Worm (Caenorhabditis elegans): Measurements from ENCODE around the gene Y113G7A.13.

Y113G7A.13 gene

ce11 chrV:20158223-20158622 is 10.2 kb downstream of the Y113G7A.13 start, which contains the start of gene F19B2.6:
F19B2.6 (plus strand) TSS chrV:20158523.
- TF ChIP-seq ref-1 (GFP tag; conservative IDR thresholded peaks at IDR 0.05): no peak
- TF ChIP-seq cog-1 (tag; optimal IDR thresholded peaks at IDR 0.05): no peak
- TF ChIP-seq med-1 (GFP tag; optimal IDR thresholded peaks at IDR 0.05; ENCODE audit: insufficient read depth): no peak
- no peak for TF ChIP-seq T22C8.4 (GFP tag; IDR thresholded peaks at IDR 0.05)
- no peak for TF ChIP-seq ztf-23 (GFP tag; IDR thresholded peaks at IDR 0.05)
- TF ChIP-seq ztf-29 (GFP tag; IDR thresholded peaks at IDR 0.05): no peak
- no peak for TF ChIP-seq flt-1 (GFP tag; IDR thresholded peaks at IDR 0.05)
- TF ChIP-seq tab-1 (GFP tag; IDR thresholded peaks at IDR 0.05): no peak
- TF ChIP-seq klf-2 (GFP tag; conservative IDR thresholded peaks at IDR 0.05): no peak

- no peak for TF ChIP-seq ztf-29 (GFP tag; IDR thresholded peaks at IDR 0.05)
- no peak for TF ChIP-seq cog-1 (tag; optimal IDR thresholded peaks at IDR 0.05)
- no peak for TF ChIP-seq tab-1 (GFP tag; IDR thresholded peaks at IDR 0.05)
- TF ChIP-seq ztf-23 (GFP tag; IDR thresholded peaks at IDR 0.05): no peak
- no peak for TF ChIP-seq med-1 (GFP tag; optimal IDR thresholded peaks at IDR 0.05; ENCODE audit: insufficient read depth)
Measured at ce11 chrV:20161781-20162289, 13.8 kb downstream of the Y113G7A.13 start.

- TF ChIP-seq tab-1 (GFP tag; IDR thresholded peaks at IDR 0.05) (no peak), ztf-29 (GFP tag; IDR thresholded peaks at IDR 0.05) (no peak), cog-1 (tag; optimal IDR thresholded peaks at IDR 0.05) (no peak), T22C8.4 (GFP tag; IDR thresholded peaks at IDR 0.05) (no peak), klf-2 (GFP tag; conservative IDR thresholded peaks at IDR 0.05) (no peak), ztf-23 (GFP tag; IDR thresholded peaks at IDR 0.05) (no peak), flt-1 (GFP tag; IDR thresholded peaks at IDR 0.05) (no peak), ref-1 (GFP tag; conservative IDR thresholded peaks at IDR 0.05) (no peak), med-1 (GFP tag; optimal IDR thresholded peaks at IDR 0.05; ENCODE audit: insufficient read depth) (no peak)
Measured at ce11 chrV:20162290-20163104, 14.5 kb downstream of the Y113G7A.13 start.

- TF ChIP-seq klf-2 (GFP tag; conservative IDR thresholded peaks at IDR 0.05) (no peak), med-1 (GFP tag; optimal IDR thresholded peaks at IDR 0.05; ENCODE audit: insufficient read depth) (no peak), tab-1 (GFP tag; IDR thresholded peaks at IDR 0.05) (no peak), ztf-23 (GFP tag; IDR thresholded peaks at IDR 0.05) (no peak), cog-1 (tag; optimal IDR thresholded peaks at IDR 0.05) (no peak), ztf-29 (GFP tag; IDR thresholded peaks at IDR 0.05) (no peak), ref-1 (GFP tag; conservative IDR thresholded peaks at IDR 0.05) (no peak), T22C8.4 (GFP tag; IDR thresholded peaks at IDR 0.05) (no peak), flt-1 (GFP tag; IDR thresholded peaks at IDR 0.05) (no peak)
Measured at ce11 chrV:20163105-20163449, 15.1 kb downstream of the Y113G7A.13 start.

ce11 chrV:20164059-20164892 is 16.3 kb downstream of the Y113G7A.13 start, which contains the start of gene F19B2.5:
F19B2.5 (minus strand) TSS chrV:20164165.
- no peak for TF ChIP-seq ztf-23 (GFP tag; IDR thresholded peaks at IDR 0.05)
- TF ChIP-seq ztf-29 (GFP tag; IDR thresholded peaks at IDR 0.05): no peak
- TF ChIP-seq klf-2 (GFP tag; conservative IDR thresholded peaks at IDR 0.05): no peak
- TF ChIP-seq cog-1 (tag; optimal IDR thresholded peaks at IDR 0.05): no peak
- no peak for TF ChIP-seq flt-1 (GFP tag; IDR thresholded peaks at IDR 0.05)
- TF ChIP-seq T22C8.4 (GFP tag; IDR thresholded peaks at IDR 0.05): no peak
- TF ChIP-seq tab-1 (GFP tag; IDR thresholded peaks at IDR 0.05): no peak
- no peak for TF ChIP-seq med-1 (GFP tag; optimal IDR thresholded peaks at IDR 0.05; ENCODE audit: insufficient read depth)
- TF ChIP-seq ref-1 (GFP tag; conservative IDR thresholded peaks at IDR 0.05): no peak

ce11 chrV:20165808-20166207 is 17.8 kb downstream of the Y113G7A.13 start:
- TF ChIP-seq T22C8.4 (GFP tag; IDR thresholded peaks at IDR 0.05) (no peak), klf-2 (GFP tag; conservative IDR thresholded peaks at IDR 0.05) (no peak), flt-1 (GFP tag; IDR thresholded peaks at IDR 0.05) (no peak), cog-1 (tag; optimal IDR thresholded peaks at IDR 0.05) (no peak), med-1 (GFP tag; optimal IDR thresholded peaks at IDR 0.05; ENCODE audit: insufficient read depth) (no peak), ztf-23 (GFP tag; IDR thresholded peaks at IDR 0.05) (no peak), tab-1 (GFP tag; IDR thresholded peaks at IDR 0.05) (no peak), ztf-29 (GFP tag; IDR thresholded peaks at IDR 0.05) (no peak), ref-1 (GFP tag; conservative IDR thresholded peaks at IDR 0.05) (no peak)

ce11 chrV:20171941-20172340 is 23.9 kb downstream of the Y113G7A.13 start, which contains the start of gene srw-39:
srw-39 (minus strand) TSS chrV:20172041.
- TF ChIP-seq ztf-29 (GFP tag; IDR thresholded peaks at IDR 0.05): no peak
- TF ChIP-seq med-1 (GFP tag; optimal IDR thresholded peaks at IDR 0.05; ENCODE audit: insufficient read depth): no peak
- TF ChIP-seq cog-1 (tag; optimal IDR thresholded peaks at IDR 0.05): no peak
- TF ChIP-seq klf-2 (GFP tag; conservative IDR thresholded peaks at IDR 0.05): no peak
- TF ChIP-seq T22C8.4 (GFP tag; IDR thresholded peaks at IDR 0.05): no peak
- no peak for TF ChIP-seq ref-1 (GFP tag; conservative IDR thresholded peaks at IDR 0.05)
- TF ChIP-seq ztf-23 (GFP tag; IDR thresholded peaks at IDR 0.05): no peak
- TF ChIP-seq tab-1 (GFP tag; IDR thresholded peaks at IDR 0.05): no peak
- no peak for TF ChIP-seq flt-1 (GFP tag; IDR thresholded peaks at IDR 0.05)

ce11 chrV:20182311-20182710 is 34.3 kb downstream of the Y113G7A.13 start:
- TF ChIP-seq ref-1 (GFP tag; conservative IDR thresholded peaks at IDR 0.05): no peak

ce11 chrV:20186579-20186978 is 38.6 kb downstream of the Y113G7A.13 start, which contains the start of gene srz-16:
srz-16 (minus strand) TSS chrV:20186679.
- TF ChIP-seq klf-2 (GFP tag; conservative IDR thresholded peaks at IDR 0.05): no peak
- TF ChIP-seq cog-1 (tag; optimal IDR thresholded peaks at IDR 0.05): no peak
- TF ChIP-seq ref-1 (GFP tag; conservative IDR thresholded peaks at IDR 0.05): no peak

All from whole organism, midembryonic.